Fruit fly (Drosophila melanogaster) Kc167 (cell line): ENCODE measurements around the gene Pgk.

Experiments
- Myc ChIP-seq: fragments of >200 bp; optimal IDR thresholded peaks from 2 replicates; lab custom pipeline; 2017; ENCODE audit warnings: missing external identifiers
- Sin3A ChIP-seq: fragments of >200 bp; optimal IDR thresholded peaks from 2 replicates; lab custom pipeline; 2018; ENCODE audit warnings: missing external identifiers
- h ChIP-seq: fragments of >200 bp; optimal IDR thresholded peaks from 3 replicates; lab custom pipeline; 2018; ENCODE audit warnings: missing external identifiers
- insv ChIP-seq: fragments of >200 bp; optimal IDR thresholded peaks from 3 replicates; lab custom pipeline; 2018; ENCODE audit warnings: missing external identifiers
- psq ChIP-seq: fragments of >200 bp; optimal IDR thresholded peaks from 2 replicates; lab custom pipeline; 2017; ENCODE audit warnings: missing external identifiers
- ttk ChIP-seq: sonication (Bioruptor generic); optimal IDR thresholded peaks from 2 replicates; lab custom pipeline; 2017; ENCODE audit warnings: missing external identifiers

The Pgk gene

dm6 chr2L:2752460-2753411 lies at the start of gene Pgk:
Gene Pgk (minus strand): TSS chr2L:2753068.
- TF ChIP-seq Myc (lab: Kevin White, UChicago) = no peak
- no peak for TF ChIP-seq Sin3A (lab: Kevin White, UChicago)
- TF ChIP-seq psq (lab: Kevin White, UChicago) = no peak
- TF ChIP-seq ttk (lab: Kevin White, UChicago) = no peak
- no peak for TF ChIP-seq insv (lab: Kevin White, UChicago)
- no peak for TF ChIP-seq h (lab: Kevin White, UChicago)

dm6 chr2L:2802527-2802926 lies 49.7 kb upstream of the Pgk start:
- TF ChIP-seq insv (lab: Kevin White, UChicago) = no peak

DNA sequence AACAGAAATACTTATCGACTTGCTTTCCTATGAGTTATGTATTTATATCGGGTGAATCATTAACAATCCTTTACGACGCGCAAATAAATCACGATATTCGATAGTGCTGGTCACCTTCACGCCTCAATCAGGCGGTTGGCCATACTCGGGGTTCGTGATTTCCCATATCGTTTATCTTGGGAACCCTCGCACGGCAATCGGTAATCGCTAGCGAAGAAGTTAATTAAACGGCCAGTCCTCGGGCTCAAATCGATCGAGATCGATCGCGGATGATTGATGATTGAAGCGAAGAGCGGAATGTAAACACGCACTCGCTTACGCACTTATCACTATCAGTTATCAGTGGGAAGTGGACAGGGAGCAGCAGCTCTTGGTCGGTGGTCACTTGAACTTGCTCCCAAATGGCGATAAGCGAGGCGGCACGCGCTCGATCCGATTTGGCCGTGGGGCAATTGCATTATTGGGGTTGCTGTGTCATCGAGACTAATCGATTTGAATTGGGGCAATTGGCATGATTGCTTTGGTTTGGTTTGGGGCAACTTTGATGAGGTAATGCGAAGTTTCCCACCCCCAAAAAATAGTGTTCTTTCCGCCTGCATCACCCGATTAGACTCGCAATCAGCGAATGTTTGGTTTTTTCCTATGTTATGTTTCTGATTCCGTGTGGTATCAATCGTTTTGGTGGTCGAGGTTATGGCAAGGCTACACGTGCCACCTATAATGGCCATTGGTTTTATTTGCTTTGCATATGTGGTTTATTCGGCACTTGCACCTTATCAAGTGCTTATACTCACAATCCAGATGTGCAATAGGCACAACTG lies 48.3 kb upstream of the Pgk start:
- TF ChIP-seq insv (lab: Kevin White, UChicago) (no peak), Myc (lab: Kevin White, UChicago) (no peak), ttk (lab: Kevin White, UChicago) (no peak), Sin3A (lab: Kevin White, UChicago) (no peak), h (lab: Kevin White, UChicago) (no peak), psq (lab: Kevin White, UChicago) (no peak)

dm6 chr2L:2799909-2800478 lies 47.1 kb upstream of the Pgk start, which contains the start of gene Syt1:
Gene Syt1 (minus strand): TSS chr2L:2799979.
- TF ChIP-seq Myc (lab: Kevin White, UChicago) (no peak), psq (lab: Kevin White, UChicago) (no peak), Sin3A (lab: Kevin White, UChicago) (no peak), h (lab: Kevin White, UChicago) (no peak), insv (lab: Kevin White, UChicago) (no peak), ttk (lab: Kevin White, UChicago) (no peak)

- TF ChIP-seq psq (lab: Kevin White, UChicago) = no peak
- TF ChIP-seq insv (lab: Kevin White, UChicago) = no peak
- no peak for TF ChIP-seq Myc (lab: Kevin White, UChicago)
- TF ChIP-seq h (lab: Kevin White, UChicago) = no peak
- no peak for TF ChIP-seq Sin3A (lab: Kevin White, UChicago)
Measured at dm6 chr2L:2797186-2797585, 44.3 kb upstream of the Pgk start.

DNA sequence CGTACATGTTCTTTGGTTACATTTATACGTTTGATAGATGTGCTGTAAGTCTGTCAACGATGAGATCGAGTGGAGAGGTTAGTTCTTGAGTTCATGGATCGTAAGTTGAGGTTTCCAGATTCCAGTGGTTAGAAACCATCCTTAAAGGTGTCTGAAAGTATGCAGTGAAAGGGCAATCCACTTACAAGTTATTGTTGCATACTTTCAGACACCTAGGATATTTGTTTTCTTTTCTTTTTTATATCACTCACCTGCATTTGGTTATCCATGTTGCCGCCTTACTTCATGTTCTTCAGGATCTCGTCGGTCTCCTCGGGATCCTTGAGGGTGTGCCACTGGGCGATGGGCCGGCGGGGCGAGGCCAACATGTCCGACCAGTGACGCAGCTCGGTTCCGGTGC lies 29.9 kb upstream of the Pgk start:
- TF ChIP-seq Myc (lab: Kevin White, UChicago) (no peak), ttk (lab: Kevin White, UChicago) (no peak), Sin3A (lab: Kevin White, UChicago) (no peak), insv (lab: Kevin White, UChicago) (no peak), h (lab: Kevin White, UChicago) (no peak), psq (lab: Kevin White, UChicago) (no peak)

- no peak for TF ChIP-seq ttk (lab: Kevin White, UChicago)
- TF ChIP-seq Myc (lab: Kevin White, UChicago) = no peak
- TF ChIP-seq psq (lab: Kevin White, UChicago) = no peak
- TF ChIP-seq Sin3A (lab: Kevin White, UChicago) = no peak
- TF ChIP-seq insv (lab: Kevin White, UChicago) = no peak
- TF ChIP-seq h (lab: Kevin White, UChicago) = no peak
Measured at dm6 chr2L:2771676-2772075, 18.8 kb upstream of the Pgk start, which contains the start of gene CG15399. Gene CG15399 (minus strand): TSS chr2L:2771776.

DNA sequence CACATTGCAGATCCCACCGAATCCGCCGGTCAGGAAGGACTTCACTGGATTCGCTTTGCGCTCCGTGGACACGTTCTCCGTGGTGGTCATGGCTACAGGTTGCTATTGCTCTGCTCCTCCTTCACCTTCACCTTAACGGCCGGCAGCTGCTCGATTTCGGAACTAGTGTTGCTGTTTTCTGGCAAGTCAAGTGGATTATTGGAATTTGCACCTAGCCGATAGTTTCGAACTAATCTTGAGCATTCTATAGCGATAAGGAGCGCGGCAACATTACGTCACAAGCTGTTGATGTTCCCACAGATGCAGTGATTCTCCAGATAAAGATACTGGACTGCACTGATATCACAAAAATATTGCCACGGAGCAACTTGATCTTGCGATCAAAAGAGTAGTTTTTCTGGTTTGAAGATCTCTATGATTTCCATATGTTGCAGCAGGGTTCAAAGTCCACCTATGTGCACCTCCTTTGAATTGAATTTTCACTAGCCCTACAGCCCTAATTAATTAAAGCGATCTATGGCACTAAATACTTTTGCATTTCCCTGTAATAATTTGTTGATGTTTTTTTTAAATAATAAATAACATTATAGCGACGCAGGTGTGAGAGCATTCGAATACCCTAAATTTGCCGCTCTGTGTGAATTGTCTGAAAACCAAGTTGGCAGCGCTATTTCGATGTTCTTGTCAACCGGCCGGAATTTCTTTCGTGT lies 16.8 kb upstream of the Pgk start, which contains the start of the genes colt and HINT1:
Gene colt (minus strand): TSS at position 594 of the 710 bp plus-strand sequence.
Gene HINT1 (plus strand): TSS at position 660 of the 710 bp plus-strand sequence.
- TF ChIP-seq Myc (lab: Kevin White, UChicago) (no peak), psq (lab: Kevin White, UChicago) (no peak), ttk (lab: Kevin White, UChicago) (no peak), Sin3A (lab: Kevin White, UChicago) (no peak), h (lab: Kevin White, UChicago) (no peak), insv (lab: Kevin White, UChicago) (no peak)

DNA sequence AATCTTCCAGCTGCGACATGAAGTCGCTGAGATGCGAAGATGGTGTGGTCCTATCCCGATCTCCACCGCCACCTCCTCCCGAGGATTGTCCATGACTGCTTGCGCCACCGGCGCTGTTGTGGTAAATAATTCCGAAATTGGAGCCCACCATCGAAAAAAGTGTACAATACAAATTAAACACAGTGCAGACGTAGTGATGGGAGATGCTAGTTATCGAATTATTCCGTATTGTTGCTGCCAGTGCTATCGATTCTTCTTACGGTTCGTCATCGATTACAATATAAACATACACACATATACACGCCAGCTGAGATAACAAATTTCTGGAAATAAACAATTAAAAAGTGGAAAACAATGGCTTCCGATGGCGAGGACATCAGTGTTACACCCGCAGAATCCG lies 14.8 kb upstream of the Pgk start, which contains the start of the genes Taf10b and Taf10:
Gene Taf10b (minus strand): TSS at position 219 of the 400 bp plus-strand sequence.
Gene Taf10 (plus strand): TSS at position 264 of the 400 bp plus-strand sequence.
- TF ChIP-seq insv (lab: Kevin White, UChicago) = no peak
- no peak for TF ChIP-seq h (lab: Kevin White, UChicago)
- TF ChIP-seq Sin3A (lab: Kevin White, UChicago) = no peak
- no peak for TF ChIP-seq psq (lab: Kevin White, UChicago)
- TF ChIP-seq ttk (lab: Kevin White, UChicago) = no peak
- TF ChIP-seq Myc (lab: Kevin White, UChicago) = no peak
